Worm (Caenorhabditis elegans): ENCODE measurements around the gene F52F10.2.

DNA sequence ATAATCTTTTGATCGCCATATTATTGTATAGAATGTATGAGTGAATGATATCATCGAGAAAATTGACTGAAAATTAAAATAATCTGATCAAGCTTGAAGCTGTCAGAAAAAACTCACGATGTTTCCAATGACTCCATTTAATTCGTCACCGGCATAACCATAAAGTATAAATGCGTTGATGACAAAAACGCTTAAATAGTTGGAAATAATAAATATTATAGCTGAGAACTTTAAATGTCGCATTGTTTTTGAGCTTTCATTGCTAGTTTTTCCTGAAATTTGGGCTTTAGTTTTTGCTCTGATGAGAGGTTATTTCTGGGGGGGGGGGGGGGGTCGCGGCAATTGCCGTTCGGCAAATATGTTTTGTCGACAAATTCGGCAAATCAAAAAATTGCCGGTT, 3.2 kb downstream of the F52F10.2 start:
- no peak for TF ChIP-seq mep-1 (tag; optimal IDR thresholded peaks at IDR 0.05)
- TF ChIP-seq nhr-237 (tag; optimal IDR thresholded peaks at IDR 0.05) = no peak
- TF ChIP-seq cnd-1 (tag; optimal IDR thresholded peaks at IDR 0.05) = no peak
- TF ChIP-seq unc-120 (tag; optimal IDR thresholded peaks at IDR 0.05; ENCODE audit: poor library complexity, severe bottlenecking) = no peak
- TF ChIP-seq ztf-11 (tag; optimal IDR thresholded peaks at IDR 0.05) = no peak
- TF ChIP-seq blmp-1 (tag; optimal IDR thresholded peaks at IDR 0.05) = no peak
- TF ChIP-seq unc-62 (GFP tag; optimal IDR thresholded peaks at IDR 0.05) = no peak
- no peak for TF ChIP-seq lsy-2 (tag; optimal IDR thresholded peaks at IDR 0.05)
- TF ChIP-seq nhr-28 (tag; optimal IDR thresholded peaks at IDR 0.05) = no peak
- TF ChIP-seq tbx-8 (GFP tag; optimal IDR thresholded peaks at IDR 0.05) = no peak
- TF ChIP-seq nhr-12 (tag; optimal IDR thresholded peaks at IDR 0.05) = no peak
- TF ChIP-seq nhr-76 (tag; optimal IDR thresholded peaks at IDR 0.05) = no peak
- no peak for TF ChIP-seq pha-4 (tag; optimal IDR thresholded peaks at IDR 0.05)
- no peak for TF ChIP-seq mls-2 (tag; optimal IDR thresholded peaks at IDR 0.05)

All from whole organism, mixed stage, embryonic.